Worm (Caenorhabditis elegans): ENCODE results near the gene srw-8.

The srw-8 gene

ce11 chrV:3005964-3006363 is 28.2 kb downstream of the srw-8 start, which contains the start of gene srw-112:
Gene srw-112, minus strand, starts transcription at chrV:3006064.
- TF ChIP-seq tbx-2 (tag; optimal IDR thresholded peaks at IDR 0.05) (no peak), ceh-22 (tag; optimal IDR thresholded peaks at IDR 0.05) (no peak), ceh-18 (tag; optimal IDR thresholded peaks at IDR 0.05) (no peak), pqm-1 (tag; optimal IDR thresholded peaks at IDR 0.05) (no peak), ceh-2 (tag; optimal IDR thresholded peaks at IDR 0.05) (no peak)

ce11 chrV:2999736-3000135 is 34.4 kb downstream of the srw-8 start, which contains the start of gene srw-119:
Gene srw-119, minus strand, starts transcription at chrV:2999836.
- TF ChIP-seq unc-3 (GFP tag; conservative IDR thresholded peaks at IDR 0.05) (no peak), unc-3 (tag; optimal IDR thresholded peaks at IDR 0.05) (no peak), fkh-10 (GFP tag; optimal IDR thresholded peaks at IDR 0.05) (no peak), K02D7.2 (tag; optimal IDR thresholded peaks at IDR 0.05) (no peak), C38D4.7 (GFP tag; optimal IDR thresholded peaks at IDR 0.05) (no peak), ceh-6 (GFP tag; optimal IDR thresholded peaks at IDR 0.05) (no peak), fax-1 (tag; optimal IDR thresholded peaks at IDR 0.05) (no peak), ama-1 (optimal IDR thresholded peaks at IDR 0.05) (no peak), sox-2 (GFP tag; IDR thresholded peaks at IDR 0.05) (no peak), zip-5 (tag; optimal IDR thresholded peaks at IDR 0.05) (no peak)

ce11 chrV:2996105-2996504 is 38.0 kb downstream of the srw-8 start, which contains the start of gene srw-120:
Gene srw-120, minus strand, starts transcription at chrV:2996205.
- TF ChIP-seq ztf-16 (tag; optimal IDR thresholded peaks at IDR 0.05) (no peak), tbx-7 (tag; optimal IDR thresholded peaks at IDR 0.05) (no peak), ceh-6 (GFP tag; optimal IDR thresholded peaks at IDR 0.05) (no peak), K09A11.1 (tag; optimal IDR thresholded peaks at IDR 0.05; ENCODE audit: insufficient read depth) (no peak), ttx-3 (tag; optimal IDR thresholded peaks at IDR 0.05) (no peak)

ce11 chrV:2993816-2994215 is 40.3 kb downstream of the srw-8 start, which contains the start of gene srw-115:
Gene srw-115, minus strand, starts transcription at chrV:2993916.
- TF ChIP-seq K02D7.2 (tag; optimal IDR thresholded peaks at IDR 0.05): no peak
- TF ChIP-seq syd-9 (tag; optimal IDR thresholded peaks at IDR 0.05): no peak
- TF ChIP-seq rnt-1 (tag; optimal IDR thresholded peaks at IDR 0.05): no peak
- no peak for TF ChIP-seq che-1 (tag; optimal IDR thresholded peaks at IDR 0.05)
- no peak for TF ChIP-seq pag-3 (tag; optimal IDR thresholded peaks at IDR 0.05; ENCODE audit: borderline replicate concordance)
- no peak for TF ChIP-seq dve-1 (tag; optimal IDR thresholded peaks at IDR 0.05)
- TF ChIP-seq zip-5 (tag; optimal IDR thresholded peaks at IDR 0.05): no peak
- TF ChIP-seq mec-3 (tag; optimal IDR thresholded peaks at IDR 0.05; ENCODE audit: borderline replicate concordance): no peak
- no peak for TF ChIP-seq ceh-45 (GFP tag; IDR thresholded peaks at IDR 0.05)
- TF ChIP-seq ceh-2 (tag; optimal IDR thresholded peaks at IDR 0.05): no peak
- TF ChIP-seq nhr-232 (tag; optimal IDR thresholded peaks at IDR 0.05): no peak
- TF ChIP-seq odd-2 (tag; optimal IDR thresholded peaks at IDR 0.05): no peak

ce11 chrV:2992060-2992459 is 42.1 kb downstream of the srw-8 start:
- TF ChIP-seq mec-3 (tag; optimal IDR thresholded peaks at IDR 0.05; ENCODE audit: borderline replicate concordance): no peak
- TF ChIP-seq ztf-16 (tag; optimal IDR thresholded peaks at IDR 0.05): no peak
- no peak for TF ChIP-seq T23F11.4 (GFP tag; optimal IDR thresholded peaks at IDR 0.05)
- TF ChIP-seq ceh-9 (tag; optimal IDR thresholded peaks at IDR 0.05): no peak
- no peak for TF ChIP-seq syd-9 (tag; optimal IDR thresholded peaks at IDR 0.05)
- no peak for TF ChIP-seq fkh-6 (tag; optimal IDR thresholded peaks at IDR 0.05)
- TF ChIP-seq nfya-1 (tag; optimal IDR thresholded peaks at IDR 0.05): no peak
- TF ChIP-seq pros-1 (tag; optimal IDR thresholded peaks at IDR 0.05): no peak

ce11 chrV:2991485-2991884 is 42.7 kb downstream of the srw-8 start, which contains the start of gene srw-121:
Gene srw-121, minus strand, starts transcription at chrV:2991585.
- TF ChIP-seq hlh-8 (tag; optimal IDR thresholded peaks at IDR 0.05) (no peak), madf-2 (tag; optimal IDR thresholded peaks at IDR 0.05) (no peak), hlh-6 (tag; optimal IDR thresholded peaks at IDR 0.05) (no peak), ceh-18 (tag; optimal IDR thresholded peaks at IDR 0.05) (no peak), ceh-2 (tag; optimal IDR thresholded peaks at IDR 0.05) (no peak), tbx-2 (tag; optimal IDR thresholded peaks at IDR 0.05) (no peak)

All from whole organism, late embryonic.